Fruit fly (Drosophila melanogaster) Kc167 (cell line): ENCODE data around the gene CG2258.

Experiments
- Myc ChIP-seq: fragments of >200 bp; optimal IDR thresholded peaks from 2 replicates; lab custom pipeline; 2017; ENCODE audit warnings: missing external identifiers
- Sin3A ChIP-seq: fragments of >200 bp; optimal IDR thresholded peaks from 2 replicates; lab custom pipeline; 2018; ENCODE audit warnings: missing external identifiers
- h ChIP-seq: fragments of >200 bp; optimal IDR thresholded peaks from 3 replicates; lab custom pipeline; 2018; ENCODE audit warnings: missing external identifiers
- psq ChIP-seq: fragments of >200 bp; optimal IDR thresholded peaks from 2 replicates; lab custom pipeline; 2017; ENCODE audit warnings: missing external identifiers

- TF ChIP-seq Sin3A (lab: Kevin White, UChicago) (no peak), h (no peak), psq (lab: Kevin White, UChicago) (no peak), Myc (lab: Kevin White, UChicago) (no peak)
Observed at dm6 chrX:8115717-8116311, 13.9 kb upstream of the CG2258 start, which contains the start of gene Gclc.
